Worm (Caenorhabditis elegans) whole organism, L4/young adult: ENCODE results near the gene K12H4.6.

Experiments used
- W03F9.2 ChIP-seq: fragments of 150-350 bp; optimal IDR thresholded peaks from 2 replicates; lab custom pipeline; 2014; ENCODE audit warnings: missing biosample characterization, missing genetic modification characterization
- him-1 ChIP-seq: sonication (generic microtip); optimal IDR thresholded peaks from 2 replicates; lab custom pipeline; 2016; ENCODE audit warnings: missing genotype, missing genetic modification reagents, missing genetic modification characterization, missing compliant biosample characterization

DNA sequence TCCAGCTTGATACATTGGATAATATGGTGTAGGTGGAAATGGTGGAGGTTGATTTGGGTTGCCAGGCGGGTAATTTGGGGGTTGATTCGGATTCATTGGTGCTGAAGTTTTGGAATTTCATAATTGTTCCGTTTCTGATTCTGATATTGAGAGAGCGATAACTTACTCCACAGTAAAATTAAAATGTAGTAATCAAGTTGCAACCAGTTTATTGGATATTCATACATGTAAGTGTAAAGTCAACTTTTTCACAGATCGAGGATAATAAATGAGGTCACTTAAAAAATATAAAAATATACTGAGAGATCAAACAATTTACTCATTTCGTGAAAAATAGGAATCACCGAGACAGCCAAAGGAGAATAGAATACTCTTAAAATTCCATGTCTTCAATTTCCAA is 14.7 kb downstream of the K12H4.6 start, which contains the start of gene mdt-30:
- TF ChIP-seq W03F9.2 (tag; lab: Kevin White, UChicago) (no peak), him-1 (tag; lab: Kevin White, UChicago) (no peak)
